Fruit fly (Drosophila melanogaster): Measurements from ENCODE around the gene Fam92.

dm6 chr2L:12421188-12421587, 3.5 kb upstream of the Fam92 start:
- TF ChIP-seq lz (GFP tag; optimal IDR thresholded peaks at IDR 0.05) (no peak), Sox102F (GFP tag; optimal IDR thresholded peaks at IDR 0.05) (no peak), CG9139 (GFP tag; optimal IDR thresholded peaks at IDR 0.05) (no peak), Hr39 (GFP tag; optimal IDR thresholded peaks at IDR 0.05) (no peak), pdm3 (GFP tag; optimal IDR thresholded peaks at IDR 0.05) (no peak), dac (GFP tag; optimal IDR thresholded peaks at IDR 0.05) (no peak), fd59A (GFP tag; optimal IDR thresholded peaks at IDR 0.05) (no peak), CG6854 (GFP tag; optimal IDR thresholded peaks at IDR 0.05) (no peak)
